Fruit fly (Drosophila melanogaster) whole organism, embryonic: ENCODE data around the gene wrd.
A peak's percentile ranks its signal among the peaks of the same experiment; 100 is the strongest.

Source experiments
- Abd-B ChIP-seq: fragments of 200-800 bp; sonication (Bioruptor generic); optimal IDR thresholded peaks from 2 replicates; lab custom pipeline; 2018; ENCODE audit warnings: missing biosample characterization, mild to moderate bottlenecking, missing genetic modification characterization, moderate library complexity
- Atf6 ChIP-seq: fragments of 200-800 bp; sonication (Bioruptor generic); IDR thresholded peaks from 2 replicates; pipeline ENCODE4 v1.3.6; 2022; ENCODE audit warnings: missing biosample characterization, missing genetic modification characterization
- CG10274 ChIP-seq: fragments of 200-800 bp; sonication (Bioruptor generic); optimal IDR thresholded peaks from 3 replicates; lab custom pipeline; 2017; ENCODE audit warnings: missing biosample characterization, mild to moderate bottlenecking, missing genetic modification characterization
- CG10431 ChIP-seq: fragments of 200-800 bp; sonication (Bioruptor generic); optimal IDR thresholded peaks from 3 replicates; lab custom pipeline; 2018; ENCODE audit warnings: missing biosample characterization, mild to moderate bottlenecking, missing genetic modification characterization
- CG11504 ChIP-seq: fragments of 200-800 bp; sonication (Bioruptor generic); optimal IDR thresholded peaks from 3 replicates; lab custom pipeline; 2019; ENCODE audit warnings: missing biosample characterization, mild to moderate bottlenecking, missing genetic modification characterization, moderate library complexity
- CG12769 ChIP-seq: fragments of 200-800 bp; sonication (Bioruptor generic); optimal IDR thresholded peaks from 2 replicates; lab custom pipeline; 2019; ENCODE audit warnings: missing biosample characterization, mild to moderate bottlenecking, missing genetic modification characterization, moderate library complexity
- CG13894 ChIP-seq: fragments of 200-800 bp; sonication (Bioruptor generic); optimal IDR thresholded peaks from 3 replicates; lab custom pipeline; 2018; ENCODE audit warnings: missing biosample characterization, mild to moderate bottlenecking, missing genetic modification characterization, moderate library complexity
- CG1647 ChIP-seq: fragments of 200-800 bp; sonication (Bioruptor generic); optimal IDR thresholded peaks from 3 replicates; lab custom pipeline; 2016; ENCODE audit warnings: missing biosample characterization, missing genetic modification characterization
- CG30403 ChIP-seq: fragments of 200-800 bp; sonication (Bioruptor generic); optimal IDR thresholded peaks from 3 replicates; lab custom pipeline; 2016; ENCODE audit warnings: missing biosample characterization, missing genetic modification characterization
- CG31365 ChIP-seq: fragments of 200-800 bp; sonication (Bioruptor generic); optimal IDR thresholded peaks from 2 replicates; lab custom pipeline; 2018; ENCODE audit warnings: missing biosample characterization, mild to moderate bottlenecking, missing genetic modification characterization
- CG3407 ChIP-seq: fragments of 200-800 bp; sonication (Bioruptor generic); optimal IDR thresholded peaks from 2 replicates; lab custom pipeline; 2018; ENCODE audit warnings: missing biosample characterization, mild to moderate bottlenecking, missing genetic modification characterization
- CG34224 ChIP-seq: fragments of 200-800 bp; sonication (Bioruptor generic); IDR thresholded peaks from 3 replicates; pipeline ENCODE4 v1.3.6; 2022; ENCODE audit warnings: missing biosample characterization, missing genetic modification characterization; ENCODE audit not compliant: partially characterized antibody
- CG4328 ChIP-seq: fragments of 200-800 bp; sonication (Bioruptor generic); optimal IDR thresholded peaks from 3 replicates; lab custom pipeline; 2017; ENCODE audit warnings: missing biosample characterization, missing genetic modification reagents, missing genetic modification characterization
- CG4730 ChIP-seq: fragments of 200-800 bp; sonication (Bioruptor generic); IDR thresholded peaks from 2 replicates; pipeline ENCODE4 v1.3.6; 2022; ENCODE audit warnings: missing biosample characterization, missing genetic modification characterization
- CG4820 ChIP-seq: fragments of 200-800 bp; sonication (Bioruptor generic); optimal IDR thresholded peaks from 3 replicates; lab custom pipeline; 2016; ENCODE audit warnings: missing biosample characterization, missing genetic modification characterization
- CG6272 ChIP-seq: fragments of 200-800 bp; sonication (Bioruptor generic); IDR thresholded peaks from 2 replicates; pipeline ENCODE4 v1.3.6; 2022; ENCODE audit warnings: missing biosample characterization, missing genetic modification characterization
- CG6689 ChIP-seq: fragments of 200-800 bp; sonication (Bioruptor generic); IDR thresholded peaks from 2 replicates; pipeline ENCODE4 v1.3.6; 2022; ENCODE audit warnings: missing biosample characterization, missing genetic modification characterization
- CG8089 ChIP-seq: fragments of 200-800 bp; sonication (Bioruptor generic); optimal IDR thresholded peaks from 3 replicates; lab custom pipeline; 2016; ENCODE audit warnings: missing biosample characterization, missing genetic modification characterization
- CG8290 ChIP-seq, 3 experiments: fragments of 200-800 bp; sonication (Bioruptor generic); optimal IDR thresholded peaks; 2 replicates each; lab custom pipeline; 2016 to 2019; ENCODE audit warnings: missing biosample characterization in 3 of 3, missing genetic modification characterization in 3 of 3, mild to moderate bottlenecking in 2 of 3, moderate library complexity in 1 of 3
- CG8388 ChIP-seq: fragments of 200-800 bp; sonication (Bioruptor generic); optimal IDR thresholded peaks from 2 replicates; lab custom pipeline; 2019; ENCODE audit warnings: missing biosample characterization, mild to moderate bottlenecking, missing genetic modification characterization, moderate library complexity
- CG9215 ChIP-seq: fragments of 200-800 bp; sonication (Bioruptor generic); IDR thresholded peaks from 2 replicates; pipeline ENCODE4 v1.3.6; 2022; ENCODE audit warnings: missing biosample characterization, missing genetic modification characterization
- CG9932 ChIP-seq: fragments of 200-800 bp; sonication (Bioruptor generic); IDR thresholded peaks from 2 replicates; pipeline ENCODE4 v1.3.6; 2022; ENCODE audit warnings: missing biosample characterization, missing genetic modification characterization
- Camta ChIP-seq: fragments of 200-800 bp; sonication (Bioruptor generic); optimal IDR thresholded peaks from 2 replicates; lab custom pipeline; 2016; ENCODE audit warnings: missing biosample characterization, missing genetic modification characterization
- D ChIP-seq, 2 experiments: fragments of 200-800 bp in 1 of 2; fragments of >200 bp in 1 of 2; sonication (Bioruptor generic) in 1 of 2; optimal IDR thresholded peaks; 2 replicates in 1 of 2; 3 replicates in 1 of 2; lab custom pipeline; 2017; ENCODE audit warnings: mild to moderate bottlenecking in 1 of 2, missing biosample characterization in 1 of 2, missing genetic modification characterization in 1 of 2, missing genetic modification reagents in 1 of 2
- D19B ChIP-seq: fragments of 200-800 bp; sonication (Bioruptor generic); optimal IDR thresholded peaks from 2 replicates; lab custom pipeline; 2017; ENCODE audit warnings: missing biosample characterization, mild to moderate bottlenecking, missing genetic modification characterization
- Dek ChIP-seq: fragments of 200-800 bp; sonication (Bioruptor generic); optimal IDR thresholded peaks from 3 replicates; lab custom pipeline; 2019; ENCODE audit warnings: missing biosample characterization, mild to moderate bottlenecking, missing genetic modification characterization, moderate library complexity
- Dip3 ChIP-seq: fragments of 200-800 bp; sonication (Bioruptor generic); optimal IDR thresholded peaks from 3 replicates; lab custom pipeline; 2016; ENCODE audit warnings: missing biosample characterization, missing genetic modification characterization
- Gsc ChIP-seq: fragments of 200-800 bp; sonication (Bioruptor generic); IDR thresholded peaks from 2 replicates; pipeline ENCODE4 v1.3.6; 2022; ENCODE audit warnings: missing biosample characterization, missing genetic modification characterization
- Lhr ChIP-seq: fragments of 200-800 bp; sonication (Bioruptor generic); optimal IDR thresholded peaks from 3 replicates; lab custom pipeline; 2017; ENCODE audit warnings: mild to moderate bottlenecking, missing biosample characterization, missing genetic modification reagents, missing genetic modification characterization
- Sox100B ChIP-seq: fragments of 200-800 bp; sonication (Bioruptor generic); optimal IDR thresholded peaks from 3 replicates; lab custom pipeline; 2018; ENCODE audit warnings: missing biosample characterization, mild to moderate bottlenecking, missing genetic modification characterization
- Spps ChIP-seq: fragments of 200-800 bp; sonication (Bioruptor generic); optimal IDR thresholded peaks from 2 replicates; lab custom pipeline; 2018; ENCODE audit warnings: missing biosample characterization, mild to moderate bottlenecking, missing genetic modification characterization
- Trl ChIP-seq, 3 experiments: fragments of >200 bp in 2 of 3; fragments of 200-800 bp in 1 of 3; sonication (Bioruptor generic) in 1 of 3; optimal IDR thresholded peaks; 2 replicates in 1 of 3; 3 replicates in 2 of 3; lab custom pipeline; 2016 to 2017; ENCODE audit warnings: missing biosample characterization in 1 of 3, missing genetic modification characterization in 1 of 3
- btn ChIP-seq: fragments of 200-800 bp; sonication (Bioruptor generic); optimal IDR thresholded peaks from 2 replicates; lab custom pipeline; 2016; ENCODE audit warnings: missing biosample characterization, missing genetic modification characterization
- danr ChIP-seq: fragments of 200-800 bp; sonication (Bioruptor generic); IDR thresholded peaks from 2 replicates; pipeline ENCODE4 v1.3.6; 2022; ENCODE audit warnings: missing biosample characterization, missing genetic modification characterization
- dati ChIP-seq: fragments of 200-800 bp; sonication (Bioruptor generic); IDR thresholded peaks from 2 replicates; pipeline ENCODE4 v1.3.6; 2022; ENCODE audit warnings: missing biosample characterization, missing genetic modification characterization
- dmrt99B ChIP-seq: fragments of 200-800 bp; sonication (Bioruptor generic); optimal IDR thresholded peaks from 2 replicates; lab custom pipeline; 2018; ENCODE audit warnings: missing biosample characterization, mild to moderate bottlenecking, missing genetic modification characterization, moderate library complexity
- gfzf ChIP-seq: fragments of 200-800 bp; sonication (Bioruptor generic); optimal IDR thresholded peaks from 2 replicates; lab custom pipeline; 2016; ENCODE audit warnings: missing biosample characterization, mild to moderate bottlenecking, missing genetic modification characterization, moderate library complexity
- hth ChIP-seq: fragments of >200 bp; optimal IDR thresholded peaks from 2 replicates; lab custom pipeline; 2017; ENCODE audit warnings: inconsistent platforms
- lmd ChIP-seq: fragments of 200-800 bp; sonication (Bioruptor generic); IDR thresholded peaks from 2 replicates; pipeline ENCODE4 v1.3.6; 2022; ENCODE audit warnings: missing biosample characterization, missing genetic modification characterization
- nerfin-1 ChIP-seq: fragments of 200-800 bp; sonication (Bioruptor generic); optimal IDR thresholded peaks from 3 replicates; lab custom pipeline; 2019; ENCODE audit warnings: missing biosample characterization, mild to moderate bottlenecking, missing genetic modification characterization, moderate library complexity
- pnt ChIP-seq: fragments of 200-800 bp; sonication (Bioruptor generic); optimal IDR thresholded peaks from 3 replicates; lab custom pipeline; 2016; ENCODE audit warnings: missing biosample characterization, missing genetic modification characterization
- pros ChIP-seq: fragments of 200-800 bp; sonication (Bioruptor generic); optimal IDR thresholded peaks from 3 replicates; lab custom pipeline; 2019; ENCODE audit warnings: missing biosample characterization, mild to moderate bottlenecking, missing genetic modification characterization, moderate library complexity
- ranshi ChIP-seq: fragments of 200-800 bp; sonication (Bioruptor generic); IDR thresholded peaks from 2 replicates; pipeline ENCODE4 v1.3.6; 2022; ENCODE audit warnings: missing biosample characterization, missing genetic modification characterization
- repo ChIP-seq: fragments of 200-800 bp; sonication (Bioruptor generic); optimal IDR thresholded peaks from 2 replicates; lab custom pipeline; 2016; ENCODE audit warnings: missing biosample characterization, missing genetic modification characterization
- scrt ChIP-seq: fragments of 200-800 bp; sonication (Bioruptor generic); optimal IDR thresholded peaks from 2 replicates; lab custom pipeline; 2018; ENCODE audit warnings: missing biosample characterization, mild to moderate bottlenecking, missing genetic modification characterization, moderate library complexity
- sna ChIP-seq: fragments of 200-800 bp; sonication (Bioruptor generic); IDR thresholded peaks from 2 replicates; pipeline ENCODE4 v1.3.6; 2022; ENCODE audit warnings: missing biosample characterization, missing genetic modification characterization; ENCODE audit not compliant: partially characterized antibody
- so ChIP-seq: fragments of 200-800 bp; sonication (Bioruptor generic); IDR thresholded peaks from 3 replicates; pipeline ENCODE4 v1.3.6; 2022; ENCODE audit warnings: missing biosample characterization, missing genetic modification characterization
- sob ChIP-seq: fragments of 200-800 bp; sonication (Bioruptor generic); IDR thresholded peaks from 2 replicates; pipeline ENCODE4 v1.3.6; 2022; ENCODE audit warnings: missing biosample characterization, missing genetic modification characterization
- sr ChIP-seq: fragments of 200-800 bp; sonication (Bioruptor generic); IDR thresholded peaks from 3 replicates; pipeline ENCODE4 v1.3.6; 2022; ENCODE audit warnings: missing biosample characterization, missing genetic modification characterization
- tx ChIP-seq: fragments of 200-800 bp; sonication (Bioruptor generic); optimal IDR thresholded peaks from 2 replicates; lab custom pipeline; 2016; ENCODE audit warnings: missing biosample characterization, missing genetic modification characterization

wrd gene

dm6 chr3R:18188702-18189125 lies 21.2 kb downstream of the wrd start, which contains the start of the genes CG12321 and MED17 (continued):
- TF ChIP-seq btn (no peak), CG9215 (GFP tag; lab: Robert Waterston, UW) (peak; percentile 88), CG31365 (no peak), repo (peak; percentile 18), CG30403 (GFP tag; lab: Kevin White, UChicago) (peak; percentile 93), CG12769 (tag; lab: Kevin White, UChicago) (no peak), gfzf (GFP tag; lab: Kevin White, UChicago) (no peak), CG6689 (peak; percentile 81), hth (lab: Kevin White, UChicago) (no peak), Gsc (GFP tag; lab: Robert Waterston, UW) (peak; percentile 52), CG1647 (peak; percentile 62), ranshi (GFP tag; lab: Robert Waterston, UW) (peak; percentile 88), Atf6 (GFP tag; lab: Robert Waterston, UW) (peak; percentile 82), pros (GFP tag; lab: Kevin White, UChicago) (no peak), Lhr (GFP tag; lab: Kevin White, UChicago) (peak; percentile 55), D (optimal IDR thresholded peaks at IDR 0.05; lab: Kevin White, UChicago) (no peak), D (GFP tag; optimal IDR thresholded peaks at IDR 0.05; lab: Kevin White, UChicago) (peak; percentile 85), Dek (tag; lab: Kevin White, UChicago) (peak; percentile 85), CG13894 (no peak), CG4820 (GFP tag; lab: Kevin White, UChicago) (peak; percentile 89), Camta (GFP tag; lab: Kevin White, UChicago) (no peak), danr (peak; percentile 73; the same call in 1 of the 2 replicates), Sox100B (peak; percentile 88), CG6272 (GFP tag; lab: Robert Waterston, UW) (peak; percentile 86), CG3407 (GFP tag; lab: Kevin White, UChicago) (peak; percentile 70), CG8290 (GFP tag; optimal IDR thresholded peaks at IDR 0.05; lab: Kevin White, UChicago) (peak; percentile 96), CG8290 (tag; optimal IDR thresholded peaks at IDR 0.05; lab: Kevin White, UChicago) (peak; percentile 73 to 85), nerfin-1 (tag; lab: Kevin White, UChicago) (peak; percentile 65), lmd (GFP tag; lab: Robert Waterston, UW) (peak; percentile 88), dmrt99B (tag; lab: Kevin White, UChicago) (peak; percentile 77), Dip3 (GFP tag; lab: Kevin White, UChicago) (peak; percentile 77), CG11504 (tag; lab: Kevin White, UChicago) (peak; percentile 87), pnt (GFP tag; lab: Kevin White, UChicago) (peak; percentile 53), sr (GFP tag; lab: Robert Waterston, UW) (no peak), CG34224 (GFP tag; lab: Robert Waterston, UW) (no peak), CG9932 (GFP tag; lab: Robert Waterston, UW) (peak; percentile 97), so (GFP tag; lab: Robert Waterston, UW) (peak; percentile 78; the same call in 1 of the 3 replicates), Abd-B (GFP tag; lab: Kevin White, UChicago) (peak; percentile 94), tx (GFP tag; lab: Kevin White, UChicago) (peak; percentile 61), Spps (tag; lab: Kevin White, UChicago) (peak; percentile 57), Trl (optimal IDR thresholded peaks at IDR 0.05; lab: Kevin White, UChicago) (no peak), Trl (GFP tag; optimal IDR thresholded peaks at IDR 0.05; lab: Kevin White, UChicago) (peak; percentile 19), CG8089 (GFP tag; lab: Kevin White, UChicago) (peak; percentile 40), dati (no peak), sna (no peak), CG4328 (GFP tag; lab: Kevin White, UChicago) (peak; percentile 78), scrt (GFP tag; lab: Kevin White, UChicago) (peak; percentile 71), CG10274 (GFP tag; lab: Kevin White, UChicago) (peak; percentile 54), D19B (GFP tag; lab: Kevin White, UChicago) (peak; percentile 78), CG4730 (GFP tag; lab: Robert Waterston, UW) (peak; percentile 79), sob (GFP tag; lab: Robert Waterston, UW) (peak; percentile 97), CG8388 (GFP tag; lab: Kevin White, UChicago) (peak; percentile 80), CG10431 (GFP tag; lab: Kevin White, UChicago) (peak; percentile 51)
